Worm (Caenorhabditis elegans) whole organism, L2 larva: ENCODE results near the gene C56E6.2.

Experiments
- R02D3.7 ChIP-seq: fragments of 150-350 bp; optimal IDR thresholded peaks from 2 replicates; lab custom pipeline; 2014; ENCODE audit warnings: missing biosample characterization, missing genetic modification characterization
- alr-1 ChIP-seq: fragments of 150-350 bp; optimal IDR thresholded peaks from 2 replicates; lab custom pipeline; 2014; ENCODE audit warnings: missing biosample characterization, missing genetic modification characterization
- ceh-82 ChIP-seq: fragments of 150-350 bp; optimal IDR thresholded peaks from 2 replicates; lab custom pipeline; 2014; ENCODE audit warnings: missing biosample characterization, missing genetic modification characterization
- elt-1 ChIP-seq: fragments of 150-350 bp; optimal IDR thresholded peaks from 2 replicates; lab custom pipeline; 2014; ENCODE audit warnings: missing biosample characterization, missing genetic modification characterization
- mdl-1 ChIP-seq, 2 experiments: fragments of 150-350 bp in 1 of 2; sonication (generic microtip) in 1 of 2; optimal IDR thresholded peaks; 2 replicates each; lab custom pipeline; 2017; ENCODE audit warnings: missing biosample characterization in 2 of 2, missing genetic modification characterization in 2 of 2
- nhr-11 ChIP-seq: fragments of 150-350 bp; optimal IDR thresholded peaks from 2 replicates; lab custom pipeline; 2014; ENCODE audit warnings: missing biosample characterization, missing genetic modification characterization
- sma-9 ChIP-seq, 2 experiments: fragments of 150-350 bp in 1 of 2; sonication (generic microtip) in 1 of 2; optimal IDR thresholded peaks; 2 replicates each; lab custom pipeline; 2014 to 2016; ENCODE audit warnings: missing genetic modification characterization in 2 of 2, mild to moderate bottlenecking in 1 of 2, missing biosample characterization in 1 of 2, missing compliant biosample characterization in 1 of 2, missing genetic modification reagents in 1 of 2, moderate library complexity in 1 of 2
- unc-39 ChIP-seq: fragments of 150-350 bp; optimal IDR thresholded peaks from 2 replicates; lab custom pipeline; 2014; ENCODE audit warnings: missing biosample characterization, missing genetic modification characterization

DNA sequence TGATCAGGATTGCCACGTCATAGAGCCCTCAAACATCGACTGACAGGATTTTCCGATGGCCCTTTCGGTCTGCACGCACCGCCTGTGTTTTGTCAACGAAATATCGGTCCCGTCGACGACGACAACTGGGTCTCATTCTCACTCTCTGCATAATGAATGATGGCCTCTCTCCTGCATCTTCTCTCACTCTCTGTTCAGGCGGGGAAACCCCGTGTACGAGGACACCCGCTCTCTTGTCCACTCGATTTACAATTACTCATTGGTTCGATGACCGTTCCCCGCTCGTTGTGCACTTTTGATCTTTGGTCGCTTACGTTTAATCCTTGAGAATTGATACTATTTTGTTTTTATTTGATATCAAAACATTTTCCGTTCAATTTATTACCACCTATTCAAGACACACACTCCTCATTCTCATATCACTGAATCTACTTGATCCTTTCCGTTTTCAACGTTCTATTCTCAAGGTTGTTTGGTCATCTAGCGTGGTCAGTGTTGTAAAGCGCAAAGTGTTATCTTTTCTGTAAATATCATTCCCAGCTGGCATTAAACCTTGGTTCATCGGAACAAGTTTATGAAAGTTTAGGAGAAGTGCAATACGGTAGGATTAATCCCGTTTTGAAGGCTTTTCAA, 2.0 kb upstream of the C56E6.2 start:
- TF ChIP-seq sma-9 (GFP tag; optimal IDR thresholded peaks at IDR 0.05; lab: Kevin White, UChicago): peak; percentile 31
- TF ChIP-seq sma-9 (tag; optimal IDR thresholded peaks at IDR 0.05; lab: Kevin White, UChicago): no peak
- no peak for TF ChIP-seq ceh-82
- no peak for TF ChIP-seq alr-1 (tag; lab: Kevin White, UChicago)
- TF ChIP-seq mdl-1 (tag; optimal IDR thresholded peaks at IDR 0.05; lab: Kevin White, UChicago): no peak
- no peak for TF ChIP-seq elt-1 (tag; lab: Kevin White, UChicago)
- no peak for TF ChIP-seq nhr-11 (tag; lab: Kevin White, UChicago)
- no peak for TF ChIP-seq R02D3.7 (tag; lab: Kevin White, UChicago)
- no peak for TF ChIP-seq unc-39 (tag; lab: Kevin White, UChicago)
